Worm (Caenorhabditis elegans): ENCODE data around the gene ugt-34.

The ugt-34 gene

DNA sequence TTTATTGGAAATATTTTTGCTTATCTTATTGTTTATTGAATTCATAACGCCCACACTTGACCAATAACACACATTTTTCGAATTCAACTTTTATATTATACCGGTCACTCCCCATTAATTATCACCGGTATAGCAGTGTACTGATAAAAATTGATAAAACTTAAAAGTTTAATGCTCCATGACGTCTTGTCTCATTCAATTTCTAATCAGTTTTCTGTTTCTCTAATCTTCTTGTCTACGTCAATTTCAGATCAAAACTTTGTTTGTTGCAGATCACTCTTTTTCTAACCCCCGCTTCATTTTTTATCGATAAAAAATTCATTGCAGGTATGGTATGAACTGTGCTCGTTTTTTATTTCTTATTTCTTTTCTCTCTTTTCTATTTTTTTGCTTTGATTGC lies 37.0 kb upstream of the ugt-34 start:
- TF ChIP-seq aly-2 (tag; optimal IDR thresholded peaks at IDR 0.05) (no peak), elt-2 (tag; optimal IDR thresholded peaks at IDR 0.05) (peak; percentile 99), fkh-4 (tag; optimal IDR thresholded peaks at IDR 0.05; ENCODE audit: borderline replicate concordance) (no peak), nhr-11 (tag; optimal IDR thresholded peaks at IDR 0.05) (no peak), nhr-85 (tag) (no peak), egl-27 (tag; optimal IDR thresholded peaks at IDR 0.05) (no peak), efl-1 (optimal IDR thresholded peaks at IDR 0.05) (no peak), efl-1 (GFP tag; optimal IDR thresholded peaks at IDR 0.05 in 1 of 2) (peak in 1 of 2 experiments; percentile 30), jun-1 (tag; optimal IDR thresholded peaks at IDR 0.05) (peak; percentile 37), lin-14 (GFP tag; optimal IDR thresholded peaks at IDR 0.05) (peak; percentile 31), mep-1 (tag; optimal IDR thresholded peaks at IDR 0.05) (no peak), nhr-19 (GFP tag; conservative IDR thresholded peaks at IDR 0.05) (no peak), ceh-82 (tag; optimal IDR thresholded peaks at IDR 0.05) (no peak), C34B4.2 (tag; optimal IDR thresholded peaks at IDR 0.05) (no peak), nhr-28 (tag; optimal IDR thresholded peaks at IDR 0.05) (no peak), zag-1 (tag; optimal IDR thresholded peaks at IDR 0.05) (no peak), nhr-71 (tag; optimal IDR thresholded peaks at IDR 0.05) (peak; percentile 47), pqm-1 (tag; optimal IDR thresholded peaks at IDR 0.05) (peak; percentile 32), lsy-2 (tag; optimal IDR thresholded peaks at IDR 0.05) (peak in 1 of 2 experiments; percentile 1), aha-1 (tag; optimal IDR thresholded peaks at IDR 0.05) (no peak), egl-13 (tag; optimal IDR thresholded peaks at IDR 0.05) (no peak), mef-2 (tag; optimal IDR thresholded peaks at IDR 0.05) (no peak), C04F5.9 (tag; optimal IDR thresholded peaks at IDR 0.05) (no peak), efl-3 (GFP tag; optimal IDR thresholded peaks at IDR 0.05) (no peak), nhr-20 (tag; optimal IDR thresholded peaks at IDR 0.05) (peak; percentile 45), lin-35 (GFP tag; optimal IDR thresholded peaks at IDR 0.05) (peak in 1 of 2 experiments; percentile 38), hlh-17 (GFP tag; optimal IDR thresholded peaks at IDR 0.05; ENCODE audit: borderline replicate concordance) (no peak), elt-3 (tag; optimal IDR thresholded peaks at IDR 0.05) (no peak), sup-37 (GFP tag; optimal IDR thresholded peaks at IDR 0.05) (no peak), ztf-4 (tag; optimal IDR thresholded peaks at IDR 0.05) (no peak), mab-9 (GFP tag; IDR thresholded peaks at IDR 0.05) (no peak), skn-1 (tag; optimal IDR thresholded peaks at IDR 0.05) (no peak), zip-4 (GFP tag; optimal IDR thresholded peaks at IDR 0.05) (no peak), rnt-1 (tag; optimal IDR thresholded peaks at IDR 0.05) (no peak), unc-30 (tag; optimal IDR thresholded peaks at IDR 0.05) (no peak), alr-1 (tag; optimal IDR thresholded peaks at IDR 0.05; ENCODE audit: borderline replicate concordance) (no peak), ztf-11 (tag; optimal IDR thresholded peaks at IDR 0.05) (no peak), ceh-63 (GFP tag; optimal IDR thresholded peaks at IDR 0.05) (no peak), unc-130 (tag; optimal IDR thresholded peaks at IDR 0.05) (no peak), dsc-1 (tag; optimal IDR thresholded peaks at IDR 0.05) (no peak), unc-62 (GFP tag; optimal IDR thresholded peaks at IDR 0.05) (no peak), snpc-4 (tag; optimal IDR thresholded peaks at IDR 0.05) (no peak), ces-1 (GFP tag; optimal IDR thresholded peaks at IDR 0.05) (no peak), unc-86 (tag; optimal IDR thresholded peaks at IDR 0.05) (no peak), hlh-4 (tag; optimal IDR thresholded peaks at IDR 0.05) (no peak), sox-4 (tag; optimal IDR thresholded peaks at IDR 0.05) (no peak), nhr-47 (tag; optimal IDR thresholded peaks at IDR 0.05) (no peak), ceh-88 (GFP tag; IDR thresholded peaks at IDR 0.05) (no peak), tlp-1 (tag; optimal IDR thresholded peaks at IDR 0.05) (peak; percentile 43), mdl-1 (tag; optimal IDR thresholded peaks at IDR 0.05) (no peak), sptf-1 (tag; optimal IDR thresholded peaks at IDR 0.05) (no peak), ama-1 (optimal IDR thresholded peaks at IDR 0.05) (no peak)

Measured in whole organism, L1 larva.